Worm (Caenorhabditis elegans) whole organism, young adult: ENCODE results near the gene nhr-88.

Experiments used
- B0019.2 ChIP-seq: fragments of 200-800 bp; sonication (Bioruptor generic); conservative IDR thresholded peaks from 2 replicates; pipeline ENCODE4 v1.3.6; 2022; ENCODE audit warnings: missing genetic modification reagents, missing genetic modification characterization, missing compliant biosample characterization
- B0261.1 ChIP-seq: sonication (generic microtip); optimal IDR thresholded peaks from 2 replicates; lab custom pipeline; 2016; ENCODE audit warnings: mild to moderate bottlenecking, missing genetic modification characterization, moderate library complexity, missing compliant biosample characterization
- B0336.3 ChIP-seq: fragments of 200-800 bp; sonication (Bioruptor generic); IDR thresholded peaks from 2 replicates; pipeline ENCODE4 v1.3.6; 2022; ENCODE audit warnings: missing genetic modification characterization, missing compliant biosample characterization
- F49E8.2 ChIP-seq: sonication (generic microtip); optimal IDR thresholded peaks from 3 replicates; lab custom pipeline; 2017; ENCODE audit warnings: missing genetic modification characterization, mild to moderate bottlenecking, missing compliant biosample characterization, antibody characterized with exemption, moderate library complexity; ENCODE audit not compliant: insufficient read depth
- F52B5.7 ChIP-seq: sonication (generic microtip); optimal IDR thresholded peaks from 2 replicates; lab custom pipeline; 2016; ENCODE audit warnings: mild to moderate bottlenecking, missing genetic modification characterization, missing compliant biosample characterization
- F57C9.4 ChIP-seq: sonication (generic microtip); optimal IDR thresholded peaks from 2 replicates; lab custom pipeline; 2017; ENCODE audit warnings: mild to moderate bottlenecking, missing genetic modification characterization, missing compliant biosample characterization
- T26A5.8 ChIP-seq: sonication (generic microtip); optimal IDR thresholded peaks from 2 replicates; lab custom pipeline; 2016; ENCODE audit warnings: missing genetic modification characterization, missing compliant biosample characterization
- Y53F4B.3 ChIP-seq: fragments of 200-800 bp; sonication (Bioruptor generic); IDR thresholded peaks from 2 replicates; pipeline ENCODE4 v1.3.6; 2022; ENCODE audit warnings: missing genetic modification reagents, missing genetic modification characterization, missing compliant biosample characterization
- Y53G8AR.9 ChIP-seq: fragments of 200-800 bp; sonication (Bioruptor generic); conservative IDR thresholded peaks from 2 replicates; pipeline ENCODE4 v1.3.6; 2022; ENCODE audit warnings: missing genetic modification reagents, missing genetic modification characterization, missing compliant biosample characterization
- Y95B8A.8 ChIP-seq: fragments of 200-800 bp; sonication (Bioruptor generic); IDR thresholded peaks from 2 replicates; pipeline ENCODE4 v1.3.6; 2022; ENCODE audit warnings: missing genetic modification reagents, missing genetic modification characterization, missing compliant biosample characterization
- aptf-2 ChIP-seq: fragments of 200-800 bp; sonication (Bioruptor generic); conservative IDR thresholded peaks from 2 replicates; pipeline ENCODE4 v1.3.6; 2022; ENCODE audit warnings: missing genetic modification reagents, missing genetic modification characterization, missing compliant biosample characterization
- aptf-3 ChIP-seq: fragments of 200-800 bp; sonication (Bioruptor generic); IDR thresholded peaks from 2 replicates; pipeline ENCODE4 v1.3.6; 2022; ENCODE audit warnings: missing genetic modification characterization, missing compliant biosample characterization
- atf-7 ChIP-seq: sonication (generic microtip); optimal IDR thresholded peaks from 2 replicates; lab custom pipeline; 2017; ENCODE audit warnings: mild to moderate bottlenecking, missing genetic modification characterization, missing compliant biosample characterization
- attf-3 ChIP-seq: fragments of 200-800 bp; sonication (Bioruptor generic); conservative IDR thresholded peaks from 2 replicates; pipeline ENCODE4 v1.3.6; 2022; ENCODE audit warnings: missing genetic modification reagents, missing genetic modification characterization, missing compliant biosample characterization
- attf-6 ChIP-seq: fragments of 200-800 bp; sonication (Bioruptor generic); IDR thresholded peaks from 2 replicates; pipeline ENCODE4 v1.3.6; 2022; ENCODE audit warnings: missing genetic modification reagents, missing genetic modification characterization, missing compliant biosample characterization
- cebp-1 ChIP-seq, 2 experiments: fragments of 200-800 bp in 1 of 2; sonication (Bioruptor generic) in 1 of 2; sonication (generic microtip) in 1 of 2; IDR thresholded peaks in 1 of 2; optimal IDR thresholded peaks in 1 of 2; 2 replicates each; pipeline versions ENCODE4 v1.3.6 to Lab custom; 2017 to 2022; ENCODE audit warnings: missing compliant biosample characterization in 2 of 2, missing genetic modification characterization in 2 of 2, mild to moderate bottlenecking in 1 of 2, missing genetic modification reagents in 1 of 2, moderate library complexity in 1 of 2
- efl-1 ChIP-seq: fragments of 150-350 bp; optimal IDR thresholded peaks from 2 replicates; lab custom pipeline; 2014; ENCODE audit warnings: missing biosample characterization, missing genetic modification reagents, missing genetic modification characterization
- him-1 ChIP-seq: sonication (generic microtip); optimal IDR thresholded peaks from 2 replicates; lab custom pipeline; 2016; ENCODE audit warnings: missing genotype, missing genetic modification reagents, missing genetic modification characterization, missing compliant biosample characterization
- hmg-1.2 ChIP-seq: fragments of 200-800 bp; sonication (Bioruptor generic); IDR thresholded peaks from 2 replicates; pipeline ENCODE4 v1.3.6; 2022; ENCODE audit warnings: missing genetic modification reagents, missing genetic modification characterization, missing compliant biosample characterization
- hmg-20 ChIP-seq: fragments of 200-800 bp; sonication (Bioruptor generic); IDR thresholded peaks from 2 replicates; pipeline ENCODE4 v1.3.6; 2022; ENCODE audit warnings: missing genetic modification reagents, missing genetic modification characterization, missing compliant biosample characterization
- hrde-1 ChIP-seq: sonication (generic microtip); optimal IDR thresholded peaks from 2 replicates; lab custom pipeline; 2016; ENCODE audit warnings: missing genetic modification characterization, mild to moderate bottlenecking, missing compliant biosample characterization, moderate library complexity, missing genotype, missing genetic modification reagents, borderline replicate concordance
- lag-1 ChIP-seq: fragments of 200-800 bp; sonication (Bioruptor generic); IDR thresholded peaks from 2 replicates; pipeline ENCODE4 v1.3.6; 2022; ENCODE audit warnings: missing genetic modification reagents, missing genetic modification characterization, missing compliant biosample characterization
- lin-35 ChIP-seq, 3 experiments: fragments of 150-350 bp in 2 of 3; sonication (generic microtip) in 1 of 3; optimal IDR thresholded peaks; 2 replicates each; lab custom pipeline; 2014 to 2018; ENCODE audit warnings: missing biosample characterization in 3 of 3, missing genetic modification characterization in 3 of 3, missing genetic modification reagents in 3 of 3
- lsy-27 ChIP-seq: sonication (generic microtip); optimal IDR thresholded peaks from 2 replicates; lab custom pipeline; 2017; ENCODE audit warnings: missing genetic modification characterization, mild to moderate bottlenecking, missing compliant biosample characterization, antibody characterized with exemption, missing genotype, borderline replicate concordance; ENCODE audit not compliant: insufficient read depth
- madf-3 ChIP-seq: fragments of 200-800 bp; sonication (Bioruptor generic); IDR thresholded peaks from 2 replicates; pipeline ENCODE4 v1.3.6; 2022; ENCODE audit warnings: missing genetic modification reagents, missing genetic modification characterization, missing compliant biosample characterization
- madf-6 ChIP-seq: fragments of 200-800 bp; sonication (Bioruptor generic); IDR thresholded peaks from 2 replicates; pipeline ENCODE4 v1.3.6; 2022; ENCODE audit warnings: missing genetic modification reagents, missing genetic modification characterization, missing compliant biosample characterization
- mes-4 ChIP-seq: sonication (generic microtip); optimal IDR thresholded peaks from 2 replicates; lab custom pipeline; 2016; ENCODE audit warnings: missing genotype, missing genetic modification characterization, missing compliant biosample characterization
- nhr-80 ChIP-seq: sonication (generic microtip); optimal IDR thresholded peaks from 2 replicates; lab custom pipeline; 2016; ENCODE audit warnings: missing genetic modification characterization, missing compliant biosample characterization
- nhr-90 ChIP-seq: sonication (generic microtip); optimal IDR thresholded peaks from 2 replicates; lab custom pipeline; 2016; ENCODE audit warnings: missing genotype, mild to moderate bottlenecking, missing genetic modification characterization, missing compliant biosample characterization
- sdz-38 ChIP-seq: sonication (generic microtip); optimal IDR thresholded peaks from 2 replicates; lab custom pipeline; 2016; ENCODE audit warnings: missing genotype, missing genetic modification characterization, missing compliant biosample characterization
- snpc-1.3 ChIP-seq: sonication (generic microtip); optimal IDR thresholded peaks from 2 replicates; lab custom pipeline; 2017; ENCODE audit warnings: missing genetic modification characterization, mild to moderate bottlenecking, missing compliant biosample characterization, antibody characterized with exemption, moderate library complexity, missing genotype, missing genetic modification reagents; ENCODE audit not compliant: insufficient read depth
- zfh-2 ChIP-seq: fragments of 200-800 bp; sonication (Bioruptor generic); conservative IDR thresholded peaks from 2 replicates; pipeline ENCODE4 v1.3.6; 2022; ENCODE audit warnings: missing genetic modification reagents, missing genetic modification characterization, missing compliant biosample characterization
- ztf-22 ChIP-seq: fragments of 200-800 bp; sonication (Bioruptor generic); optimal IDR thresholded peaks from 2 replicates; lab custom pipeline; 2018; ENCODE audit warnings: mild to moderate bottlenecking, missing genetic modification characterization, moderate library complexity, missing compliant biosample characterization
- ztf-28 ChIP-seq: fragments of 200-800 bp; sonication (Bioruptor generic); IDR thresholded peaks from 2 replicates; pipeline ENCODE4 v1.3.6; 2022; ENCODE audit warnings: missing genetic modification reagents, missing genetic modification characterization, missing compliant biosample characterization

nhr-88 gene

DNA sequence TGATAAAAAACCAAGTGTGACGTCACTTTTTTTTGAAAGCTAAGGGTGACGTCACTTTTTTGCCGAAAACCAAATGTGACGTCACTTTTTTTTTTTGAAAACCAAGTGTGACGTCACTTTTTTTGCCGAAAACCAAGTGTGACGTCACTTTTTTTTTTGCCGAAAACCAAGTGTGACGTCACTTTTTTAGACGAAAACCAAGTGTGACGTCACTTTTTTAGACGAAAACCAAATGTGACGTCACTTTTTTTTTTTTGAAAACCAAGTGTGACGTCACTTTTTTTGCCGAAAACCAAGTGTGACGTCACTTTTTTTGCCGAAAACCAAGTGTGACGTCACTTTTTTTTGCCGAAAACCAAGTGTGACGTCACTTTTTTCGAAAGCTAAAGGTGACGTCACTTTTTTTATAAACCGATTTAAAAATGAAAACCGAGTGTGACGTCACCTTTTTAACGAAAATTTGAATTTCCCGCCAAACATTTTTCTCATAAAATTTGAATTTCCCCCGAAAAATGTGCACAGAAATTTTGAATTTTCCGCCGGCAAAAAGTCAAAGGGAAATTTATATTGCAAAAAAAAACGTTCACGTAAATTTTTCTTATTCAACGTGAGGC lies 21.5 kb downstream of the nhr-88 start:
- peak; percentile 94 for TF ChIP-seq atf-7
- TF ChIP-seq B0019.2 (GFP tag; lab: Robert Waterston, UW), result no peak

ce11 chrII:3000535-3001264 lies 24.3 kb downstream of the nhr-88 start, which contains the start of gene lido-9:
TSS of gene lido-9 (plus strand) at chrII:3000768.
- TF ChIP-seq snpc-1.3 (tag; lab: Kevin White, UChicago) (no peak), him-1 (tag; lab: Kevin White, UChicago) (no peak), F52B5.7 (tag; lab: Kevin White, UChicago) (no peak), ztf-28 (no peak), hmg-20 (GFP tag; lab: Robert Waterston, UW) (no peak), lin-35 (GFP tag; optimal IDR thresholded peaks at IDR 0.05; lab: Kevin White, UChicago) (no peak), F57C9.4 (no peak), Y95B8A.8 (GFP tag; lab: Robert Waterston, UW) (no peak), madf-6 (GFP tag; lab: Robert Waterston, UW) (no peak), efl-1 (GFP tag; lab: Kevin White, UChicago) (peak; percentile 34), B0336.3 (GFP tag; lab: Robert Waterston, UW) (no peak), nhr-80 (no peak), hrde-1 (no peak), hmg-1.2 (GFP tag; lab: Robert Waterston, UW) (peak; percentile 62), mes-4 (tag; lab: Kevin White, UChicago) (no peak), aptf-3 (GFP tag; lab: Robert Waterston, UW) (0 out of 2 replicates have a peak, but pooled peaks have one; percentile 21), Y53G8AR.9 (GFP tag; lab: Robert Waterston, UW) (0 out of 2 replicates have a peak, but pooled peaks have one; percentile 34), aptf-2 (GFP tag; lab: Robert Waterston, UW) (peak; percentile 95), cebp-1 (GFP tag; IDR thresholded peaks at IDR 0.05; lab: Robert Waterston, UW) (no peak), cebp-1 (tag; optimal IDR thresholded peaks at IDR 0.05; lab: Kevin White, UChicago) (no peak), lsy-27 (tag; lab: Kevin White, UChicago) (no peak), Y53F4B.3 (no peak), zfh-2 (GFP tag; lab: Robert Waterston, UW) (peak; percentile 71), sdz-38 (no peak)

- no peak for TF ChIP-seq madf-3
- TF ChIP-seq attf-3 (GFP tag; lab: Robert Waterston, UW), result no peak
- TF ChIP-seq attf-6 (GFP tag; lab: Robert Waterston, UW), result no peak
- no peak for TF ChIP-seq ztf-22 (GFP tag; lab: Kevin White, UChicago)
- no peak for TF ChIP-seq nhr-90 (tag; lab: Kevin White, UChicago)
- TF ChIP-seq T26A5.8 (tag; lab: Kevin White, UChicago), result no peak
- no peak for TF ChIP-seq F49E8.2
- TF ChIP-seq B0336.3 (GFP tag; lab: Robert Waterston, UW), result no peak
- TF ChIP-seq B0019.2 (GFP tag; lab: Robert Waterston, UW), result no peak
- no peak for TF ChIP-seq lag-1
- no peak for TF ChIP-seq B0261.1
Measured at ce11 chrII:3002211-3002610, 25.8 kb downstream of the nhr-88 start, which contains the start of gene lido-10. TSS of gene lido-10 (plus strand) at chrII:3002511.
